Fruit fly (Drosophila melanogaster) whole organism, embryonic: ENCODE results near the gene pHCl-2.

Experiments used
- Abd-B ChIP-seq: fragments of 200-800 bp; sonication (Bioruptor generic); optimal IDR thresholded peaks from 2 replicates; lab custom pipeline; 2018; ENCODE audit warnings: missing biosample characterization, mild to moderate bottlenecking, missing genetic modification characterization, moderate library complexity
- Atf3 ChIP-seq: fragments of 200-800 bp; sonication (Bioruptor generic); optimal IDR thresholded peaks from 3 replicates; lab custom pipeline; 2016; ENCODE audit warnings: missing biosample characterization, missing genetic modification characterization
- Bgb ChIP-seq: fragments of 200-800 bp; sonication (Bioruptor generic); IDR thresholded peaks from 2 replicates; pipeline ENCODE4 v1.3.6; 2022; ENCODE audit warnings: missing biosample characterization, missing genetic modification characterization; ENCODE audit not compliant: partially characterized antibody
- Blimp-1 ChIP-seq: fragments of 200-800 bp; sonication (Bioruptor generic); optimal IDR thresholded peaks from 3 replicates; lab custom pipeline; 2018; ENCODE audit warnings: missing biosample characterization, missing genetic modification characterization, mild to moderate bottlenecking, moderate library complexity, missing genetic modification reagents
- CG1024 ChIP-seq: fragments of 200-800 bp; sonication (Bioruptor generic); IDR thresholded peaks from 2 replicates; pipeline ENCODE4 v1.3.6; 2022; ENCODE audit warnings: missing biosample characterization, missing genetic modification characterization
- CG10462 ChIP-seq: fragments of 200-800 bp; sonication (Bioruptor generic); optimal IDR thresholded peaks from 2 replicates; lab custom pipeline; 2016; ENCODE audit warnings: missing biosample characterization, missing genetic modification characterization
- CG10543 ChIP-seq: fragments of 200-800 bp; sonication (Bioruptor generic); optimal IDR thresholded peaks from 3 replicates; lab custom pipeline; 2017; ENCODE audit warnings: missing biosample characterization, mild to moderate bottlenecking, missing genetic modification characterization, moderate library complexity
- CG10654 ChIP-seq: fragments of 200-800 bp; sonication (Bioruptor generic); optimal IDR thresholded peaks from 2 replicates; lab custom pipeline; 2016; ENCODE audit warnings: missing biosample characterization, missing genetic modification characterization
- CG10979 ChIP-seq: fragments of 200-800 bp; sonication (Bioruptor generic); optimal IDR thresholded peaks from 2 replicates; lab custom pipeline; 2018; ENCODE audit warnings: missing biosample characterization, mild to moderate bottlenecking, missing genetic modification characterization, moderate library complexity
- CG11723 ChIP-seq: fragments of 200-800 bp; sonication (Bioruptor generic); optimal IDR thresholded peaks from 2 replicates; lab custom pipeline; 2017; ENCODE audit warnings: missing biosample characterization, mild to moderate bottlenecking, missing genetic modification characterization
- CG14667 ChIP-seq: fragments of 200-800 bp; sonication (Bioruptor generic); IDR thresholded peaks from 2 replicates; pipeline ENCODE4 v1.3.6; 2022; ENCODE audit warnings: missing biosample characterization, missing genetic modification characterization
- CG15514 ChIP-seq: fragments of 200-800 bp; sonication (Bioruptor generic); optimal IDR thresholded peaks from 3 replicates; lab custom pipeline; 2017; ENCODE audit warnings: missing biosample characterization, missing genetic modification characterization, mild to moderate bottlenecking, moderate library complexity, missing genetic modification reagents
- CG15601 ChIP-seq: fragments of 200-800 bp; sonication (Bioruptor generic); optimal IDR thresholded peaks from 3 replicates; lab custom pipeline; 2019; ENCODE audit warnings: missing biosample characterization, mild to moderate bottlenecking, missing genetic modification characterization, moderate library complexity
- CG2116 ChIP-seq: fragments of 200-800 bp; sonication (Bioruptor generic); optimal IDR thresholded peaks from 3 replicates; lab custom pipeline; 2018; ENCODE audit warnings: missing biosample characterization, mild to moderate bottlenecking, missing genetic modification characterization
- CG2120 ChIP-seq: fragments of 200-800 bp; sonication (Bioruptor generic); optimal IDR thresholded peaks from 3 replicates; lab custom pipeline; 2016; ENCODE audit warnings: missing biosample characterization, missing genetic modification characterization
- CG2202 ChIP-seq: fragments of 200-800 bp; sonication (Bioruptor generic); optimal IDR thresholded peaks from 2 replicates; lab custom pipeline; 2018; ENCODE audit warnings: missing biosample characterization, mild to moderate bottlenecking, missing genetic modification characterization
- CG2678 ChIP-seq: fragments of 200-800 bp; sonication (Bioruptor generic); optimal IDR thresholded peaks from 3 replicates; lab custom pipeline; 2019; ENCODE audit warnings: missing biosample characterization, mild to moderate bottlenecking, missing genetic modification characterization, moderate library complexity
- CG2875 ChIP-seq: fragments of 200-800 bp; sonication (Bioruptor generic); optimal IDR thresholded peaks from 2 replicates; lab custom pipeline; 2017; ENCODE audit warnings: missing biosample characterization, mild to moderate bottlenecking, missing genetic modification characterization, missing genetic modification reagents
- CG3407 ChIP-seq: fragments of 200-800 bp; sonication (Bioruptor generic); optimal IDR thresholded peaks from 2 replicates; lab custom pipeline; 2018; ENCODE audit warnings: missing biosample characterization, mild to moderate bottlenecking, missing genetic modification characterization
- CG4617 ChIP-seq: fragments of 200-800 bp; sonication (Bioruptor generic); optimal IDR thresholded peaks from 3 replicates; lab custom pipeline; 2016; ENCODE audit warnings: missing biosample characterization, missing genetic modification characterization, borderline replicate concordance
- CG6683 ChIP-seq: fragments of 200-800 bp; sonication (Bioruptor generic); optimal IDR thresholded peaks from 2 replicates; lab custom pipeline; 2017; ENCODE audit warnings: missing biosample characterization, mild to moderate bottlenecking, missing genetic modification characterization, missing genetic modification reagents
- CG8089 ChIP-seq: fragments of 200-800 bp; sonication (Bioruptor generic); optimal IDR thresholded peaks from 3 replicates; lab custom pipeline; 2016; ENCODE audit warnings: missing biosample characterization, missing genetic modification characterization
- CG8478 ChIP-seq: fragments of >200 bp; optimal IDR thresholded peaks from 2 replicates; lab custom pipeline; 2018
- CG8924 ChIP-seq: fragments of 200-800 bp; optimal IDR thresholded peaks from 3 replicates; lab custom pipeline; 2019; ENCODE audit warnings: missing biosample characterization, mild to moderate bottlenecking, missing genetic modification characterization, moderate library complexity
- CG9727 ChIP-seq: fragments of 200-800 bp; sonication (Bioruptor generic); optimal IDR thresholded peaks from 3 replicates; lab custom pipeline; 2017; ENCODE audit warnings: missing biosample characterization, mild to moderate bottlenecking, missing genetic modification characterization
- Camta ChIP-seq: fragments of 200-800 bp; sonication (Bioruptor generic); optimal IDR thresholded peaks from 2 replicates; lab custom pipeline; 2016; ENCODE audit warnings: missing biosample characterization, missing genetic modification characterization
- D19B ChIP-seq: fragments of 200-800 bp; sonication (Bioruptor generic); optimal IDR thresholded peaks from 2 replicates; lab custom pipeline; 2017; ENCODE audit warnings: missing biosample characterization, mild to moderate bottlenecking, missing genetic modification characterization
- Dp ChIP-seq: fragments of 200-800 bp; sonication (Bioruptor generic); optimal IDR thresholded peaks from 2 replicates; lab custom pipeline; 2018; ENCODE audit warnings: missing biosample characterization, mild to moderate bottlenecking, missing genetic modification characterization, moderate library complexity
- Eip74EF ChIP-seq, 2 experiments: fragments of 200-800 bp in 1 of 2; fragments of >200 bp in 1 of 2; sonication (Bioruptor generic) in 1 of 2; optimal IDR thresholded peaks; 2 replicates each; lab custom pipeline; 2017 to 2019; ENCODE audit warnings: missing biosample characterization in 2 of 2, missing genetic modification characterization in 2 of 2, mild to moderate bottlenecking in 1 of 2, moderate library complexity in 1 of 2
- Ets97D ChIP-seq: fragments of 200-800 bp; sonication (Bioruptor generic); optimal IDR thresholded peaks from 3 replicates; lab custom pipeline; 2016; ENCODE audit warnings: missing biosample characterization, missing genetic modification characterization
- HLHmδ ChIP-seq: fragments of 200-800 bp; sonication (Bioruptor generic); optimal IDR thresholded peaks from 2 replicates; lab custom pipeline; 2018; ENCODE audit warnings: missing biosample characterization, mild to moderate bottlenecking, missing genetic modification characterization, moderate library complexity
- HmgZ ChIP-seq: fragments of 200-800 bp; sonication (Bioruptor generic); optimal IDR thresholded peaks from 2 replicates; lab custom pipeline; 2018; ENCODE audit warnings: missing biosample characterization, mild to moderate bottlenecking, missing genetic modification characterization
- Hsf ChIP-seq: fragments of 200-800 bp; sonication (Bioruptor generic); optimal IDR thresholded peaks from 3 replicates; lab custom pipeline; 2016; ENCODE audit warnings: missing biosample characterization, missing genetic modification characterization
- Med ChIP-seq: fragments of 200-800 bp; sonication (Bioruptor generic); peaks from one replicate; lab custom pipeline; 2016; ENCODE audit warnings: missing biosample characterization, missing genetic modification characterization, mild to moderate bottlenecking, inconsistent platforms, moderate library complexity
- Ptx1 ChIP-seq: fragments of 200-800 bp; sonication (Bioruptor generic); IDR thresholded peaks from 2 replicates; pipeline ENCODE4 v1.3.6; 2022; ENCODE audit warnings: missing biosample characterization, missing genetic modification characterization
- Sin3A ChIP-seq: fragments of >200 bp; optimal IDR thresholded peaks from 2 replicates; lab custom pipeline; 2018
- Spps ChIP-seq: fragments of 200-800 bp; sonication (Bioruptor generic); optimal IDR thresholded peaks from 2 replicates; lab custom pipeline; 2018; ENCODE audit warnings: missing biosample characterization, mild to moderate bottlenecking, missing genetic modification characterization
- Vsx1 ChIP-seq: fragments of 200-800 bp; sonication (Bioruptor generic); optimal IDR thresholded peaks from 2 replicates; lab custom pipeline; 2017; ENCODE audit warnings: missing biosample characterization, mild to moderate bottlenecking, missing genetic modification characterization, missing genetic modification reagents
- ci ChIP-seq: fragments of 200-800 bp; sonication (Bioruptor generic); IDR thresholded peaks from 3 replicates; pipeline ENCODE4 v1.3.6; 2022; ENCODE audit warnings: missing biosample characterization, missing genetic modification characterization
- da ChIP-seq: fragments of 200-800 bp; sonication (Bioruptor generic); optimal IDR thresholded peaks from 2 replicates; lab custom pipeline; 2016; ENCODE audit warnings: missing biosample characterization, missing genetic modification characterization
- dmrt99B ChIP-seq: fragments of 200-800 bp; sonication (Bioruptor generic); optimal IDR thresholded peaks from 2 replicates; lab custom pipeline; 2018; ENCODE audit warnings: missing biosample characterization, mild to moderate bottlenecking, missing genetic modification characterization, moderate library complexity
- hkb ChIP-seq, 2 experiments: fragments of 200-800 bp in 1 of 2; fragments of >200 bp in 1 of 2; sonication (Bioruptor generic) in 1 of 2; IDR thresholded peaks in 1 of 2; optimal IDR thresholded peaks in 1 of 2; 2 replicates each; pipeline versions ENCODE4 v1.3.6 to Lab custom; 2017 to 2022; ENCODE audit warnings: missing biosample characterization in 1 of 2, missing genetic modification characterization in 1 of 2
- seq ChIP-seq: fragments of 200-800 bp; sonication (Bioruptor generic); IDR thresholded peaks from 2 replicates; pipeline ENCODE4 v1.3.6; 2022; ENCODE audit warnings: missing biosample characterization, missing genetic modification characterization
- slou ChIP-seq: fragments of 200-800 bp; sonication (Bioruptor generic); optimal IDR thresholded peaks from 3 replicates; lab custom pipeline; 2016; ENCODE audit warnings: missing biosample characterization, missing genetic modification characterization
- stwl ChIP-seq: fragments of 200-800 bp; sonication (Bioruptor generic); optimal IDR thresholded peaks from 3 replicates; lab custom pipeline; 2018; ENCODE audit warnings: missing biosample characterization, mild to moderate bottlenecking, missing genetic modification characterization, moderate library complexity
- tna ChIP-seq: fragments of 200-800 bp; sonication (Bioruptor generic); IDR thresholded peaks from 2 replicates; pipeline ENCODE4 v1.3.6; 2022; ENCODE audit warnings: missing biosample characterization, missing genetic modification characterization; ENCODE audit not compliant: partially characterized antibody
- vvl ChIP-seq: fragments of 200-800 bp; sonication (Bioruptor generic); IDR thresholded peaks from 2 replicates; pipeline ENCODE4 v1.3.6; 2022; ENCODE audit warnings: missing biosample characterization, missing genetic modification characterization
- wor ChIP-seq: fragments of 200-800 bp; sonication (Bioruptor generic); IDR thresholded peaks from 2 replicates; pipeline ENCODE4 v1.3.6; 2022; ENCODE audit warnings: missing biosample characterization, missing genetic modification characterization
- zfh2 ChIP-seq: fragments of 200-800 bp; sonication (Bioruptor generic); optimal IDR thresholded peaks from 2 replicates; lab custom pipeline; 2016; ENCODE audit warnings: missing biosample characterization, missing genetic modification characterization

The pHCl-2 gene

DNA sequence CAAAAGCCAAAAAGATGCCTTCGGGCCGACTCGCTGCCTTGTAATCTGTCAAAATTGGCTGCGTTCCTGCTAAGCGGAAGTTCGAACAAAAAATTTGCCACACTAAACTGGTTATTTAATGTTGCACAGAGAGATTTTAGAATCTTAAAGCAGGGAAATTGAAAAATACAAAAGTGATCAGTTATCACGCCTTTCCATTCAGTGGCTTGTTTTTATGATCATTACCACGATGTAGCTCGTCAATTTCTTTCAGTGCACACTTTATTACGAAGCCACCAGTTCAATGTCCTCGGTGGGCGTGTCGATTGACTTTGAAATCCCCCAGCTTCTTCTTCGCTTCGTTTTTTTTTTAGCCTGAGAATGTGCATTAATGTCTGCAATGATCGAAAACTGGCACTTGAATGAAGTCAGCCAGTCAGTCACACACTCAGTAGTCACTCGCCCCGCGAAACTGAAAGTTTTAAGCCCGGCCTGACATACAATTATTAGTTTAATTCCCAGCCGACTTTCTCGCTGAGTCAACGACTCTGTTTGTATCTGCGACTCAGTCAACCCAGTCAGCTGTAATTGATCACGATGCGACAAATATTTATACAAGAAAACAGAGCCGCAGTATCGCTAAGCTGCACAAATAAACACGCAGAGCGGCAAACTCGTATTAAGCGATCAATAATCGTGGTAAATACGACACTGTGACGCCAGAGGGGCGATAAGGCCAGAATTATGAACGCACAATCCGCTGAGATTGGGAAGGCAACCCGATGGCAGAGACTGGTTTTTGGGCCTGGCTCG is 3.9 kb upstream of the pHCl-2 start (continued):
- peak; percentile 69 for TF ChIP-seq CG2202 (tag; lab: Kevin White, UChicago)
- TF ChIP-seq CG8089 (GFP tag; lab: Kevin White, UChicago) = peak; percentile 28
- peak; percentile 76 for TF ChIP-seq CG3407 (GFP tag; lab: Kevin White, UChicago)
- TF ChIP-seq CG8478 (lab: Kevin White, UChicago) = no peak
- TF ChIP-seq zfh2 (GFP tag; lab: Kevin White, UChicago) = no peak
- TF ChIP-seq Hsf (GFP tag; lab: Kevin White, UChicago) = no peak
- no peak for TF ChIP-seq Bgb (GFP tag; lab: Robert Waterston, UW)
- TF ChIP-seq Ets97D (GFP tag; lab: Kevin White, UChicago) = no peak
- TF ChIP-seq CG15601 = peak; percentile 74
- TF ChIP-seq CG10462 = no peak
- TF ChIP-seq CG11723 (GFP tag; lab: Kevin White, UChicago) = peak; percentile 64
- TF ChIP-seq Sin3A (lab: Kevin White, UChicago) = no peak
- TF ChIP-seq HmgZ (tag; lab: Kevin White, UChicago) = no peak
- peak; percentile 2 for TF ChIP-seq Camta (GFP tag; lab: Kevin White, UChicago)
- TF ChIP-seq CG10543 (GFP tag; lab: Kevin White, UChicago) = no peak
- no peak for TF ChIP-seq D19B (GFP tag; lab: Kevin White, UChicago)
- peak; percentile 79 for TF ChIP-seq ci (GFP tag; lab: Robert Waterston, UW)
- TF ChIP-seq slou = no peak
- no peak for TF ChIP-seq stwl (tag; lab: Kevin White, UChicago)
- TF ChIP-seq Blimp-1 = peak; percentile 77
- no peak for TF ChIP-seq Dp (GFP tag; lab: Kevin White, UChicago)
- TF ChIP-seq vvl (GFP tag; lab: Robert Waterston, UW) = peak; percentile 57
- TF ChIP-seq Eip74EF (GFP tag; optimal IDR thresholded peaks at IDR 0.05; lab: Kevin White, UChicago) = no peak
- peak; percentile 4 for TF ChIP-seq Med (GFP tag; lab: Kevin White, UChicago)
- no peak for TF ChIP-seq Atf3 (GFP tag; lab: Kevin White, UChicago)
- peak; percentile 32 for TF ChIP-seq da (GFP tag; lab: Kevin White, UChicago)
- TF ChIP-seq CG2875 = peak; percentile 68
- TF ChIP-seq CG2120 (GFP tag; lab: Kevin White, UChicago) = no peak
- peak; percentile 39; the same call in 1 of the 2 replicates for TF ChIP-seq seq (GFP tag; lab: Robert Waterston, UW)
- TF ChIP-seq Spps = no peak
- no peak for TF ChIP-seq CG1024 (GFP tag; lab: Robert Waterston, UW)
- no peak for TF ChIP-seq CG4617 (GFP tag; lab: Kevin White, UChicago)
- peak; percentile 21 for TF ChIP-seq CG8924 (tag; lab: Kevin White, UChicago)
- no peak for TF ChIP-seq Abd-B
- TF ChIP-seq Ptx1 (GFP tag; lab: Robert Waterston, UW) = no peak
- no peak for TF ChIP-seq CG14667
- no peak for TF ChIP-seq CG15514 (GFP tag; lab: Kevin White, UChicago)
- TF ChIP-seq tna (GFP tag; lab: Robert Waterston, UW) = no peak
- TF ChIP-seq hkb (optimal IDR thresholded peaks at IDR 0.05; lab: Kevin White, UChicago) = no peak
- TF ChIP-seq hkb (GFP tag; IDR thresholded peaks at IDR 0.05; lab: Robert Waterston, UW) = 0 out of 2 replicates have a peak, but pooled peaks have one; percentile 15
- no peak for TF ChIP-seq CG2678 (tag; lab: Kevin White, UChicago)
- peak; percentile 10 for TF ChIP-seq CG2116 (GFP tag; lab: Kevin White, UChicago)
- no peak for TF ChIP-seq wor
- no peak for TF ChIP-seq CG10979
- peak; percentile 71 for TF ChIP-seq Vsx1 (GFP tag; lab: Kevin White, UChicago)
- TF ChIP-seq HLHmδ = peak; percentile 60
- no peak for TF ChIP-seq CG6683 (GFP tag; lab: Kevin White, UChicago)
- TF ChIP-seq CG9727 (GFP tag; lab: Kevin White, UChicago) = peak; percentile 0
- no peak for TF ChIP-seq CG10654 (GFP tag; lab: Kevin White, UChicago)
- TF ChIP-seq dmrt99B = peak; percentile 54
